Fruit fly (Drosophila melanogaster): ENCODE measurements around the gene CG3819.
A peak's percentile ranks its signal among the peaks of the same experiment; 100 is the strongest.

CG3819 gene

dm6 chr3L:18898086-18898470, 23.8 kb downstream of the CG3819 start, which contains the start of gene CG3902 (continued):
- TF ChIP-seq CG11723 (GFP tag; optimal IDR thresholded peaks at IDR 0.05), result no peak
- no peak for TF ChIP-seq CG3407 (GFP tag; optimal IDR thresholded peaks at IDR 0.05)
- no peak for TF ChIP-seq CoRest (tag; optimal IDR thresholded peaks at IDR 0.05)
- peak; percentile 31; the same call in 1 of the 2 replicates for TF ChIP-seq Awh (GFP tag; IDR thresholded peaks at IDR 0.05)
- no peak for TF ChIP-seq hkb (optimal IDR thresholded peaks at IDR 0.05)
- TF ChIP-seq hkb (GFP tag; IDR thresholded peaks at IDR 0.05), result no peak
- peak; percentile 43 for TF ChIP-seq CG6765 (GFP tag; optimal IDR thresholded peaks at IDR 0.05)
- TF ChIP-seq CG15514 (GFP tag; optimal IDR thresholded peaks at IDR 0.05), result peak; percentile 40
- TF ChIP-seq CG31388 (GFP tag; optimal IDR thresholded peaks at IDR 0.05), result no peak
- no peak for TF ChIP-seq CG8089 (GFP tag; optimal IDR thresholded peaks at IDR 0.05)
- TF ChIP-seq crol (GFP tag; IDR thresholded peaks at IDR 0.05), result 0 out of 2 replicates have a peak, but pooled peaks have one; percentile 23
- no peak for TF ChIP-seq dati (GFP tag; IDR thresholded peaks at IDR 0.05)
- no peak for TF ChIP-seq tin (GFP tag; optimal IDR thresholded peaks at IDR 0.05)
- TF ChIP-seq prd (optimal IDR thresholded peaks at IDR 0.05), result no peak
- no peak for TF ChIP-seq prd (GFP tag; IDR thresholded peaks at IDR 0.05)
- no peak for TF ChIP-seq CG10321 (GFP tag; IDR thresholded peaks at IDR 0.05)
- no peak for TF ChIP-seq CG1024 (GFP tag; IDR thresholded peaks at IDR 0.05)
- peak; percentile 1 for TF ChIP-seq CG12219 (GFP tag; optimal IDR thresholded peaks at IDR 0.05)
- TF ChIP-seq sqz (GFP tag; optimal IDR thresholded peaks at IDR 0.05), result no peak
- TF ChIP-seq CG10147 (GFP tag; optimal IDR thresholded peaks at IDR 0.05), result peak; percentile 18
- TF ChIP-seq pros (GFP tag; optimal IDR thresholded peaks at IDR 0.05), result no peak
- peak; percentile 13; the same call in 1 of the 2 replicates for TF ChIP-seq stc (GFP tag; IDR thresholded peaks at IDR 0.05)
- peak; percentile 24 for TF ChIP-seq her (GFP tag; optimal IDR thresholded peaks at IDR 0.05)
- TF ChIP-seq CG9609 (GFP tag; optimal IDR thresholded peaks at IDR 0.05), result no peak
- TF ChIP-seq bsh (GFP tag; optimal IDR thresholded peaks at IDR 0.05), result peak in 1 of 2 experiments; percentile 32
- TF ChIP-seq Atf6 (GFP tag; IDR thresholded peaks at IDR 0.05), result peak; percentile 60; the same call in 1 of the 2 replicates
- no peak for TF ChIP-seq CG8765 (GFP tag; IDR thresholded peaks at IDR 0.05)
- TF ChIP-seq lbe (GFP tag; optimal IDR thresholded peaks at IDR 0.05), result peak; percentile 32
- TF ChIP-seq CG16779 (GFP tag; IDR thresholded peaks at IDR 0.05), result no peak
- 0 out of 2 replicates have a peak, but pooled peaks have one; percentile 28 for TF ChIP-seq CG11247 (GFP tag; IDR thresholded peaks at IDR 0.05)
- TF ChIP-seq CG14710 (tag; optimal IDR thresholded peaks at IDR 0.05), result no peak
- TF ChIP-seq mam (GFP tag; optimal IDR thresholded peaks at IDR 0.05), result no peak
- peak; percentile 28; the same call in 1 of the 3 replicates for TF ChIP-seq CG6791 (GFP tag; IDR thresholded peaks at IDR 0.05; ENCODE audit: partially characterized antibody)
- no peak for TF ChIP-seq H2.0 (GFP tag; IDR thresholded peaks at IDR 0.05)
- peak; percentile 33 for TF ChIP-seq fd64A (GFP tag; optimal IDR thresholded peaks at IDR 0.05)
- no peak for TF ChIP-seq Hr78 (GFP tag; optimal IDR thresholded peaks at IDR 0.05)
- TF ChIP-seq Antp (GFP tag; optimal IDR thresholded peaks at IDR 0.05), result no peak
- TF ChIP-seq Sry-β (GFP tag; optimal IDR thresholded peaks at IDR 0.05), result no peak
- peak; percentile 36; the same call in 1 of the 3 replicates for TF ChIP-seq Dbx (GFP tag; IDR thresholded peaks at IDR 0.05)
- no peak for TF ChIP-seq Dfd (GFP tag; optimal IDR thresholded peaks at IDR 0.05)
- TF ChIP-seq PHDP (tag; optimal IDR thresholded peaks at IDR 0.05), result peak; percentile 39
- TF ChIP-seq ERR (GFP tag; optimal IDR thresholded peaks at IDR 0.05), result no peak
- TF ChIP-seq da (GFP tag; optimal IDR thresholded peaks at IDR 0.05), result no peak
- no peak for TF ChIP-seq trem (tag; optimal IDR thresholded peaks at IDR 0.05)
- TF ChIP-seq CG12071 (GFP tag; optimal IDR thresholded peaks at IDR 0.05), result peak; percentile 37
- no peak for TF ChIP-seq Dp (GFP tag; optimal IDR thresholded peaks at IDR 0.05)
- no peak for TF ChIP-seq HLH54F (GFP tag; optimal IDR thresholded peaks at IDR 0.05)
- TF ChIP-seq CrebB (tag; optimal IDR thresholded peaks at IDR 0.05), result peak; percentile 27
- TF ChIP-seq sim (GFP tag; IDR thresholded peaks at IDR 0.05), result no peak
- no peak for TF ChIP-seq fd3F (GFP tag; optimal IDR thresholded peaks at IDR 0.05)
- no peak for TF ChIP-seq tll (GFP tag; optimal IDR thresholded peaks at IDR 0.05)
- peak; percentile 56 for TF ChIP-seq gro (GFP tag; optimal IDR thresholded peaks at IDR 0.05)

All from whole organism, embryonic.